Comparison of ENCODE assay signal across 1 fruit fly cellular context in genomic region chr3L:3903301-3903700, dm6.
TF ChIP-seq lines count a peak whose summit lies in the region.

Gene Sc2, plus strand, starts transcription at chr3L:3903492.

TF ChIP-seq in whole organism, embryonic, 481 proteins besides CTCF, POLR2A, EP300 and RAD21 (continued from another document and continues in another):
- no peak for TF ChIP-seq stc (GFP tag; IDR thresholded peaks at IDR 0.05; lab: Robert Waterston, UW)
- peak; percentile 67 for TF ChIP-seq MBD-R2 (GFP tag; IDR thresholded peaks at IDR 0.05; lab: Robert Waterston, UW)
- no peak for TF ChIP-seq CG4854 (GFP tag; optimal IDR thresholded peaks at IDR 0.05; lab: Kevin White, UChicago)
- no peak for TF ChIP-seq CG2712 (tag; optimal IDR thresholded peaks at IDR 0.05; lab: Kevin White, UChicago)
- TF ChIP-seq amos (GFP tag; IDR thresholded peaks at IDR 0.05; lab: Robert Waterston, UW; ENCODE audit: partially characterized antibody): peak; percentile 38; the same call in 1 of the 2 replicates
- TF ChIP-seq jumu (GFP tag; optimal IDR thresholded peaks at IDR 0.05; lab: Kevin White, UChicago): no peak
- no peak for TF ChIP-seq klu (GFP tag; IDR thresholded peaks at IDR 0.05; lab: Robert Waterston, UW)
- TF ChIP-seq jing (GFP tag; optimal IDR thresholded peaks at IDR 0.05; lab: Kevin White, UChicago): no peak
- TF ChIP-seq trem (tag; optimal IDR thresholded peaks at IDR 0.05; lab: Kevin White, UChicago): peak; percentile 2
- no peak for TF ChIP-seq CG11695 (GFP tag; IDR thresholded peaks at IDR 0.05; lab: Robert Waterston, UW)
- TF ChIP-seq chinmo (GFP tag; IDR thresholded peaks at IDR 0.05; lab: Robert Waterston, UW; ENCODE audit: partially characterized antibody): 0 out of 4 replicates have a peak, but pooled peaks have one; percentile 14
- TF ChIP-seq HLH3B (GFP tag; IDR thresholded peaks at IDR 0.05; lab: Robert Waterston, UW): no peak
- TF ChIP-seq CG34422 (GFP tag; IDR thresholded peaks at IDR 0.05; lab: Robert Waterston, UW): peak; percentile 31; the same call in 1 of the 3 replicates
- no peak for TF ChIP-seq CG3726 (GFP tag; IDR thresholded peaks at IDR 0.05; lab: Robert Waterston, UW)
- no peak for TF ChIP-seq CG12744 (GFP tag; optimal IDR thresholded peaks at IDR 0.05; lab: Kevin White, UChicago)
- TF ChIP-seq CG1832 (GFP tag; optimal IDR thresholded peaks at IDR 0.05; lab: Kevin White, UChicago): no peak
- no peak for TF ChIP-seq dm (GFP tag; optimal IDR thresholded peaks at IDR 0.05; lab: Kevin White, UChicago)
- TF ChIP-seq Rx (GFP tag; IDR thresholded peaks at IDR 0.05; lab: Robert Waterston, UW): 0 out of 2 replicates have a peak, but pooled peaks have one; percentile 5
- no peak for TF ChIP-seq CG4282 (GFP tag; optimal IDR thresholded peaks at IDR 0.05; lab: Kevin White, UChicago)
- no peak for TF ChIP-seq dmrt11E (tag; optimal IDR thresholded peaks at IDR 0.05; lab: Kevin White, UChicago)
- TF ChIP-seq lbe (GFP tag; optimal IDR thresholded peaks at IDR 0.05; lab: Kevin White, UChicago): no peak
- no peak for TF ChIP-seq lov (optimal IDR thresholded peaks at IDR 0.05; lab: Kevin White, UChicago)
- 0 out of 3 replicates have a peak, but pooled peaks have one; percentile 30 for TF ChIP-seq lov (GFP tag; IDR thresholded peaks at IDR 0.05; lab: Robert Waterston, UW)
- TF ChIP-seq hkb (optimal IDR thresholded peaks at IDR 0.05; lab: Kevin White, UChicago): no peak
- no peak for TF ChIP-seq hkb (GFP tag; IDR thresholded peaks at IDR 0.05; lab: Robert Waterston, UW)
- TF ChIP-seq Dref (GFP tag; IDR thresholded peaks at IDR 0.05; lab: Robert Waterston, UW): 0 out of 2 replicates have a peak, but pooled peaks have one; percentile 12
- no peak for TF ChIP-seq Kr (GFP tag; optimal IDR thresholded peaks at IDR 0.05; lab: Kevin White, UChicago)
- TF ChIP-seq CG8944 (GFP tag; optimal IDR thresholded peaks at IDR 0.05; lab: Kevin White, UChicago): no peak
- no peak for TF ChIP-seq Dek (tag; optimal IDR thresholded peaks at IDR 0.05; lab: Kevin White, UChicago)
- TF ChIP-seq CG6854 (GFP tag; optimal IDR thresholded peaks at IDR 0.05; lab: Kevin White, UChicago): no peak
- TF ChIP-seq slou (GFP tag; optimal IDR thresholded peaks at IDR 0.05; lab: Kevin White, UChicago): no peak
- TF ChIP-seq CG13775 (GFP tag; optimal IDR thresholded peaks at IDR 0.05; lab: Kevin White, UChicago): no peak
- TF ChIP-seq CG9932 (GFP tag; IDR thresholded peaks at IDR 0.05; lab: Robert Waterston, UW): peak; percentile 78
- peak; percentile 81 for TF ChIP-seq row (GFP tag; IDR thresholded peaks at IDR 0.05; lab: Robert Waterston, UW)
- no peak for TF ChIP-seq CG15011 (GFP tag; optimal IDR thresholded peaks at IDR 0.05; lab: Kevin White, UChicago)
- TF ChIP-seq slbo (GFP tag; IDR thresholded peaks at IDR 0.05; lab: Robert Waterston, UW): peak; percentile 53; the same call in 1 of the 2 replicates
- TF ChIP-seq CG17802 (tag; optimal IDR thresholded peaks at IDR 0.05; lab: Kevin White, UChicago): no peak
- no peak for TF ChIP-seq odd (GFP tag; optimal IDR thresholded peaks at IDR 0.05; lab: Kevin White, UChicago)
- no peak for TF ChIP-seq CG12942 (GFP tag; optimal IDR thresholded peaks at IDR 0.05; lab: Kevin White, UChicago)
- TF ChIP-seq Ravus (GFP tag; IDR thresholded peaks at IDR 0.05; lab: Robert Waterston, UW): no peak
- no peak for TF ChIP-seq CG14860 (GFP tag; IDR thresholded peaks at IDR 0.05; lab: Robert Waterston, UW; ENCODE audit: partially characterized antibody)
- TF ChIP-seq CG11085 (GFP tag; IDR thresholded peaks at IDR 0.05; lab: Robert Waterston, UW): 0 out of 2 replicates have a peak, but pooled peaks have one; percentile 18
- no peak for TF ChIP-seq en (GFP tag; optimal IDR thresholded peaks at IDR 0.05; lab: Kevin White, UChicago)
- TF ChIP-seq CG6765 (GFP tag; optimal IDR thresholded peaks at IDR 0.05; lab: Kevin White, UChicago): no peak
- TF ChIP-seq fd102C (GFP tag; optimal IDR thresholded peaks at IDR 0.05; lab: Kevin White, UChicago): no peak
- TF ChIP-seq fd96Cb (tag; optimal IDR thresholded peaks at IDR 0.05; lab: Kevin White, UChicago): no peak
- TF ChIP-seq CG4617 (GFP tag; optimal IDR thresholded peaks at IDR 0.05; lab: Kevin White, UChicago; ENCODE audit: borderline replicate concordance): no peak
- no peak for TF ChIP-seq CG42726 (GFP tag; IDR thresholded peaks at IDR 0.05; lab: Robert Waterston, UW; ENCODE audit: partially characterized antibody)
- no peak for TF ChIP-seq CHES-1-like (GFP tag; optimal IDR thresholded peaks at IDR 0.05; lab: Kevin White, UChicago)
- no peak for TF ChIP-seq chn (GFP tag; optimal IDR thresholded peaks at IDR 0.05; lab: Kevin White, UChicago)
- TF ChIP-seq stwl (tag; optimal IDR thresholded peaks at IDR 0.05; lab: Kevin White, UChicago): peak; percentile 45
- peak; percentile 65 for TF ChIP-seq MESR4 (GFP tag; optimal IDR thresholded peaks at IDR 0.05; lab: Kevin White, UChicago)
- no peak for TF ChIP-seq repo (GFP tag; optimal IDR thresholded peaks at IDR 0.05; lab: Kevin White, UChicago)
- peak; percentile 41 for TF ChIP-seq lilli (GFP tag; optimal IDR thresholded peaks at IDR 0.05; lab: Kevin White, UChicago)
- TF ChIP-seq mirr (GFP tag; optimal IDR thresholded peaks at IDR 0.05; lab: Kevin White, UChicago): no peak
- peak; percentile 49 for TF ChIP-seq pzg (GFP tag; optimal IDR thresholded peaks at IDR 0.05; lab: Kevin White, UChicago)
- no peak for TF ChIP-seq crp (GFP tag; optimal IDR thresholded peaks at IDR 0.05; lab: Kevin White, UChicago)
- TF ChIP-seq Dip2 (GFP tag; IDR thresholded peaks at IDR 0.05; lab: Robert Waterston, UW): no peak
- TF ChIP-seq Taf1 (GFP tag; IDR thresholded peaks at IDR 0.05; lab: Robert Waterston, UW): no peak
- TF ChIP-seq unpg (GFP tag; optimal IDR thresholded peaks at IDR 0.05; lab: Kevin White, UChicago): no peak
- TF ChIP-seq tup (GFP tag; optimal IDR thresholded peaks at IDR 0.05; lab: Kevin White, UChicago): no peak
- no peak for TF ChIP-seq Nf-YC (tag; optimal IDR thresholded peaks at IDR 0.05; lab: Kevin White, UChicago)
- TF ChIP-seq Atf3 (GFP tag; optimal IDR thresholded peaks at IDR 0.05; lab: Kevin White, UChicago): no peak
- no peak for TF ChIP-seq peb (GFP tag; IDR thresholded peaks at IDR 0.05; lab: Robert Waterston, UW)
- no peak for TF ChIP-seq schlank (tag; optimal IDR thresholded peaks at IDR 0.05; lab: Kevin White, UChicago)
- peak; percentile 39 for TF ChIP-seq Lhr (GFP tag; optimal IDR thresholded peaks at IDR 0.05; lab: Kevin White, UChicago)
- no peak for TF ChIP-seq cas (GFP tag; IDR thresholded peaks at IDR 0.05; lab: Robert Waterston, UW)
- no peak for TF ChIP-seq CG4707 (GFP tag; optimal IDR thresholded peaks at IDR 0.05; lab: Kevin White, UChicago)
- TF ChIP-seq Scr (GFP tag; IDR thresholded peaks at IDR 0.05; lab: Robert Waterston, UW; ENCODE audit: partially characterized antibody): no peak
- no peak for TF ChIP-seq vnd (GFP tag; IDR thresholded peaks at IDR 0.05; lab: Robert Waterston, UW; ENCODE audit: partially characterized antibody)
- TF ChIP-seq CG7963 (GFP tag; IDR thresholded peaks at IDR 0.05; lab: Robert Waterston, UW; ENCODE audit: partially characterized antibody): 0 out of 3 replicates have a peak, but pooled peaks have one; percentile 53
- TF ChIP-seq CG12391 (tag; optimal IDR thresholded peaks at IDR 0.05; lab: Kevin White, UChicago): no peak
- 0 out of 3 replicates have a peak, but pooled peaks have one; percentile 12 for TF ChIP-seq z (GFP tag; IDR thresholded peaks at IDR 0.05; lab: Robert Waterston, UW)
- TF ChIP-seq CG12769 (tag; optimal IDR thresholded peaks at IDR 0.05; lab: Kevin White, UChicago): peak; percentile 28
- no peak for TF ChIP-seq Asciz (GFP tag; optimal IDR thresholded peaks at IDR 0.05; lab: Kevin White, UChicago)
- 0 out of 2 replicates have a peak, but pooled peaks have one; percentile 50 for TF ChIP-seq sim (GFP tag; IDR thresholded peaks at IDR 0.05; lab: Robert Waterston, UW)
- no peak for TF ChIP-seq CG12299 (tag; optimal IDR thresholded peaks at IDR 0.05; lab: Kevin White, UChicago)
- TF ChIP-seq Elba2 (GFP tag; optimal IDR thresholded peaks at IDR 0.05; lab: Kevin White, UChicago): no peak
- no peak for TF ChIP-seq CG17359 (tag; optimal IDR thresholded peaks at IDR 0.05; lab: Kevin White, UChicago)
- TF ChIP-seq HmgZ (tag; optimal IDR thresholded peaks at IDR 0.05; lab: Kevin White, UChicago): peak; percentile 14
- TF ChIP-seq H15 (GFP tag; IDR thresholded peaks at IDR 0.05; lab: Robert Waterston, UW): no peak
- peak; percentile 49 for TF ChIP-seq CG3847 (GFP tag; IDR thresholded peaks at IDR 0.05; lab: Robert Waterston, UW)
- TF ChIP-seq CG6175 (GFP tag; IDR thresholded peaks at IDR 0.05; lab: Robert Waterston, UW): no peak
- no peak for TF ChIP-seq CG7928 (GFP tag; optimal IDR thresholded peaks at IDR 0.05; lab: Kevin White, UChicago)
- no peak for TF ChIP-seq Tbp (GFP tag; optimal IDR thresholded peaks at IDR 0.05; lab: Kevin White, UChicago)
- TF ChIP-seq emc (GFP tag; optimal IDR thresholded peaks at IDR 0.05; lab: Kevin White, UChicago): no peak
- TF ChIP-seq Poxn (GFP tag; IDR thresholded peaks at IDR 0.05; lab: Robert Waterston, UW): no peak
- peak; percentile 71 for TF ChIP-seq Med (GFP tag; lab: Kevin White, UChicago)
- TF ChIP-seq Pdp1 (GFP tag; optimal IDR thresholded peaks at IDR 0.05; lab: Kevin White, UChicago): peak in 1 of 2 experiments; percentile 36
- peak; percentile 49 for TF ChIP-seq E2f2 (GFP tag; IDR thresholded peaks at IDR 0.05; lab: Robert Waterston, UW)
- peak; percentile 39; the same call in 2 of the 3 replicates for TF ChIP-seq CG6791 (GFP tag; IDR thresholded peaks at IDR 0.05; lab: Robert Waterston, UW; ENCODE audit: partially characterized antibody)
- 0 out of 3 replicates have a peak, but pooled peaks have one; percentile 38 for TF ChIP-seq Opbp (GFP tag; IDR thresholded peaks at IDR 0.05; lab: Robert Waterston, UW; ENCODE audit: partially characterized antibody)
- TF ChIP-seq CG10462 (GFP tag; optimal IDR thresholded peaks at IDR 0.05; lab: Kevin White, UChicago): no peak
- 0 out of 2 replicates have a peak, but pooled peaks have one; percentile 9 for TF ChIP-seq CG14441 (GFP tag; IDR thresholded peaks at IDR 0.05; lab: Robert Waterston, UW)
- TF ChIP-seq Fer2 (tag; optimal IDR thresholded peaks at IDR 0.05; lab: Kevin White, UChicago): no peak
- TF ChIP-seq kah (GFP tag; optimal IDR thresholded peaks at IDR 0.05; lab: Kevin White, UChicago): no peak
- TF ChIP-seq CG3065 (GFP tag; optimal IDR thresholded peaks at IDR 0.05; lab: Kevin White, UChicago): no peak
- TF ChIP-seq ara (GFP tag; IDR thresholded peaks at IDR 0.05; lab: Robert Waterston, UW): 0 out of 2 replicates have a peak, but pooled peaks have one; percentile 22
- no peak for TF ChIP-seq CG1647 (GFP tag; optimal IDR thresholded peaks at IDR 0.05; lab: Kevin White, UChicago)
- peak; percentile 35 for TF ChIP-seq Dp (GFP tag; optimal IDR thresholded peaks at IDR 0.05; lab: Kevin White, UChicago)
- no peak for TF ChIP-seq Lim3 (GFP tag; IDR thresholded peaks at IDR 0.05; lab: Robert Waterston, UW)
- TF ChIP-seq Bgb (GFP tag; IDR thresholded peaks at IDR 0.05; lab: Robert Waterston, UW; ENCODE audit: partially characterized antibody): peak; percentile 55; the same call in 1 of the 2 replicates
- no peak for TF ChIP-seq Ssrp (tag; optimal IDR thresholded peaks at IDR 0.05; lab: Kevin White, UChicago)
- TF ChIP-seq CG10267 (tag; optimal IDR thresholded peaks at IDR 0.05; lab: Kevin White, UChicago): no peak
- TF ChIP-seq Ets97D (GFP tag; optimal IDR thresholded peaks at IDR 0.05; lab: Kevin White, UChicago): no peak
- TF ChIP-seq CG16813 (GFP tag; IDR thresholded peaks at IDR 0.05; lab: Robert Waterston, UW; ENCODE audit: partially characterized antibody): 0 out of 3 replicates have a peak, but pooled peaks have one; percentile 16
- TF ChIP-seq nau (GFP tag; optimal IDR thresholded peaks at IDR 0.05; lab: Kevin White, UChicago): no peak
- TF ChIP-seq CG2875 (GFP tag; optimal IDR thresholded peaks at IDR 0.05; lab: Kevin White, UChicago): no peak
- peak; percentile 61 for TF ChIP-seq gfzf (GFP tag; optimal IDR thresholded peaks at IDR 0.05; lab: Kevin White, UChicago)
- peak; percentile 2 for TF ChIP-seq BEAF-32 (GFP tag; optimal IDR thresholded peaks at IDR 0.05; lab: Kevin White, UChicago)
- TF ChIP-seq ERR (GFP tag; optimal IDR thresholded peaks at IDR 0.05; lab: Kevin White, UChicago): peak; percentile 49
- TF ChIP-seq CG8290 (GFP tag; optimal IDR thresholded peaks at IDR 0.05; lab: Kevin White, UChicago): no peak
- TF ChIP-seq CG8290 (tag; optimal IDR thresholded peaks at IDR 0.05; lab: Kevin White, UChicago): peak in 1 of 2 experiments; percentile 62
- no peak for TF ChIP-seq CG11456 (GFP tag; IDR thresholded peaks at IDR 0.05; lab: Robert Waterston, UW)
- no peak; the same call in 1 of the 2 replicates for TF ChIP-seq chm (GFP tag; IDR thresholded peaks at IDR 0.05; lab: Robert Waterston, UW)
- TF ChIP-seq cad (GFP tag; optimal IDR thresholded peaks at IDR 0.05; lab: Kevin White, UChicago): no peak
- TF ChIP-seq sug (tag; optimal IDR thresholded peaks at IDR 0.05; lab: Kevin White, UChicago): peak; percentile 8
- TF ChIP-seq CG6654 (GFP tag; optimal IDR thresholded peaks at IDR 0.05; lab: Kevin White, UChicago): no peak
- no peak for TF ChIP-seq CG5953 (GFP tag; IDR thresholded peaks at IDR 0.05; lab: Robert Waterston, UW)
- no peak for TF ChIP-seq ato (GFP tag; IDR thresholded peaks at IDR 0.05; lab: Robert Waterston, UW; ENCODE audit: partially characterized antibody)
- TF ChIP-seq NFAT (GFP tag; IDR thresholded peaks at IDR 0.05; lab: Robert Waterston, UW): 0 out of 2 replicates have a peak, but pooled peaks have one; percentile 17
- TF ChIP-seq ssp (GFP tag; IDR thresholded peaks at IDR 0.05; lab: Robert Waterston, UW): peak; percentile 42; the same call in 1 of the 2 replicates
- TF ChIP-seq CG11247 (GFP tag; IDR thresholded peaks at IDR 0.05; lab: Robert Waterston, UW): 0 out of 2 replicates have a peak, but pooled peaks have one; percentile 21
- no peak for TF ChIP-seq fd3F (GFP tag; optimal IDR thresholded peaks at IDR 0.05; lab: Kevin White, UChicago)
- peak; percentile 30 for TF ChIP-seq B-H2 (GFP tag; optimal IDR thresholded peaks at IDR 0.05; lab: Kevin White, UChicago)
- TF ChIP-seq CG17912 (GFP tag; optimal IDR thresholded peaks at IDR 0.05; lab: Kevin White, UChicago): no peak
- peak; percentile 66 for TF ChIP-seq Rfx (GFP tag; IDR thresholded peaks at IDR 0.05; lab: Robert Waterston, UW)
- no peak for TF ChIP-seq pum (GFP tag; optimal IDR thresholded peaks at IDR 0.05; lab: Kevin White, UChicago)
- TF ChIP-seq CG18476 (GFP tag; optimal IDR thresholded peaks at IDR 0.05; lab: Kevin White, UChicago): no peak
- TF ChIP-seq sna (GFP tag; IDR thresholded peaks at IDR 0.05; lab: Robert Waterston, UW; ENCODE audit: partially characterized antibody): no peak
